Fruit fly (Drosophila melanogaster) whole organism, pupa: ENCODE data around the gene CG4955.

Experiments
- CG10348 ChIP-seq: fragments of 200-800 bp; sonication (Bioruptor generic); IDR thresholded peaks from 2 replicates; pipeline ENCODE4 v1.3.6; 2022; ENCODE audit warnings: missing biosample characterization, missing genetic modification characterization
- CG12605 ChIP-seq: fragments of 200-800 bp; sonication (Bioruptor generic); IDR thresholded peaks from 2 replicates; pipeline ENCODE4 v1.3.6; 2022; ENCODE audit warnings: missing biosample characterization, missing genetic modification characterization
- CG13204 ChIP-seq: fragments of 200-800 bp; sonication (Bioruptor generic); optimal IDR thresholded peaks from 2 replicates; lab custom pipeline; 2018; ENCODE audit warnings: missing biosample characterization, mild to moderate bottlenecking, missing genetic modification characterization, moderate library complexity
- CG14655 ChIP-seq: fragments of 200-800 bp; sonication (Bioruptor generic); optimal IDR thresholded peaks from 3 replicates; lab custom pipeline; 2017; ENCODE audit warnings: mild to moderate bottlenecking, missing biosample characterization, missing genetic modification reagents, missing genetic modification characterization
- CG15710 ChIP-seq: fragments of 200-800 bp; sonication (Bioruptor generic); optimal IDR thresholded peaks from 2 replicates; lab custom pipeline; 2018; ENCODE audit warnings: missing biosample characterization, mild to moderate bottlenecking, missing genetic modification characterization, moderate library complexity
- CG17806 ChIP-seq: fragments of 200-800 bp; sonication (Bioruptor generic); optimal IDR thresholded peaks from 2 replicates; lab custom pipeline; 2018; ENCODE audit warnings: missing biosample characterization, mild to moderate bottlenecking, missing genetic modification characterization, moderate library complexity
- CG32121 ChIP-seq: fragments of 200-800 bp; sonication (Bioruptor generic); IDR thresholded peaks from 2 replicates; pipeline ENCODE4 v1.3.6; 2022; ENCODE audit warnings: missing biosample characterization, missing genetic modification characterization
- CG34367 ChIP-seq: fragments of 200-800 bp; sonication (Bioruptor generic); optimal IDR thresholded peaks from 2 replicates; lab custom pipeline; 2018; ENCODE audit warnings: missing biosample characterization, mild to moderate bottlenecking, missing genetic modification characterization
- CG4496 ChIP-seq: fragments of 200-800 bp; sonication (Bioruptor generic); IDR thresholded peaks from 3 replicates; pipeline ENCODE4 v1.3.6; 2022; ENCODE audit warnings: missing biosample characterization, missing genetic modification characterization
- CG8159 ChIP-seq: fragments of 200-800 bp; sonication (Bioruptor generic); optimal IDR thresholded peaks from 3 replicates; lab custom pipeline; 2018; ENCODE audit warnings: missing biosample characterization, mild to moderate bottlenecking, missing genetic modification characterization, moderate library complexity
- CG8301 ChIP-seq: fragments of 200-800 bp; sonication (Bioruptor generic); optimal IDR thresholded peaks from 2 replicates; lab custom pipeline; 2018; ENCODE audit warnings: missing biosample characterization, mild to moderate bottlenecking, missing genetic modification characterization
- CG9948 ChIP-seq: fragments of 200-800 bp; sonication (Bioruptor generic); optimal IDR thresholded peaks from 2 replicates; lab custom pipeline; 2018; ENCODE audit warnings: missing biosample characterization, mild to moderate bottlenecking, missing genetic modification characterization, moderate library complexity
- D1 ChIP-seq: fragments of 200-800 bp; sonication (Bioruptor generic); optimal IDR thresholded peaks from 2 replicates; lab custom pipeline; 2018; ENCODE audit warnings: missing biosample characterization, mild to moderate bottlenecking, missing genetic modification characterization, moderate library complexity
- EcR ChIP-seq: fragments of 200-800 bp; sonication (Bioruptor generic); optimal IDR thresholded peaks from 3 replicates; lab custom pipeline; 2019; ENCODE audit warnings: missing biosample characterization, missing genetic modification characterization, mild to moderate bottlenecking, moderate library complexity, missing genetic modification reagents
- Ets98B ChIP-seq: fragments of 200-800 bp; sonication (Bioruptor generic); IDR thresholded peaks from 2 replicates; pipeline ENCODE4 v1.3.6; 2022; ENCODE audit warnings: missing biosample characterization, missing genetic modification characterization
- Pif1A ChIP-seq: fragments of 200-800 bp; sonication (Bioruptor generic); optimal IDR thresholded peaks from 3 replicates; lab custom pipeline; 2016; ENCODE audit warnings: missing biosample characterization, missing genetic modification characterization
- Pif1B ChIP-seq: fragments of 200-800 bp; sonication (Bioruptor generic); optimal IDR thresholded peaks from 3 replicates; lab custom pipeline; 2016; ENCODE audit warnings: missing biosample characterization, missing genetic modification characterization
- Snoo ChIP-seq: fragments of 200-800 bp; sonication (Bioruptor generic); optimal IDR thresholded peaks from 3 replicates; lab custom pipeline; 2017; ENCODE audit warnings: missing biosample characterization, mild to moderate bottlenecking, missing genetic modification characterization, inconsistent platforms
- fd96Ca ChIP-seq: fragments of 200-800 bp; sonication (Bioruptor generic); IDR thresholded peaks from 3 replicates; pipeline ENCODE4 v1.3.6; 2022; ENCODE audit warnings: missing biosample characterization, missing genetic modification characterization
- gl ChIP-seq: fragments of 200-800 bp; sonication (Bioruptor generic); optimal IDR thresholded peaks from 2 replicates; lab custom pipeline; 2018; ENCODE audit warnings: missing biosample characterization, mild to moderate bottlenecking, missing genetic modification characterization
- rn ChIP-seq: fragments of 200-800 bp; sonication (Bioruptor generic); IDR thresholded peaks from 2 replicates; pipeline ENCODE4 v1.3.6; 2022; ENCODE audit warnings: missing biosample characterization, missing genetic modification characterization

CG4955 gene

dm6 chrX:17123545-17124203, 42.4 kb downstream of the CG4955 start:
- TF ChIP-seq CG13204 (GFP tag; lab: Kevin White, UChicago), result no peak
- peak; percentile 21 for TF ChIP-seq Snoo (tag; lab: Kevin White, UChicago)
- TF ChIP-seq Pif1A (GFP tag; lab: Kevin White, UChicago), result peak; percentile 43
- TF ChIP-seq CG17806 (tag; lab: Kevin White, UChicago), result peak; percentile 33
- TF ChIP-seq CG12605 (GFP tag; lab: Robert Waterston, UW), result 0 out of 2 replicates have a peak, but pooled peaks have one; percentile 23
- TF ChIP-seq CG4496 (GFP tag; lab: Robert Waterston, UW), result peak; percentile 69; the same call in 2 of the 3 replicates
- TF ChIP-seq CG8159 (tag; lab: Kevin White, UChicago), result peak; percentile 52
- TF ChIP-seq gl (tag; lab: Kevin White, UChicago), result no peak
- no peak for TF ChIP-seq D1 (tag; lab: Kevin White, UChicago)
- TF ChIP-seq CG32121 (GFP tag; lab: Robert Waterston, UW), result peak; percentile 67
- no peak; the same call in 1 of the 2 replicates for TF ChIP-seq CG10348
- peak; percentile 35 for TF ChIP-seq CG8301 (tag; lab: Kevin White, UChicago)
- TF ChIP-seq CG9948, result peak; percentile 22
- peak; percentile 43 for TF ChIP-seq CG14655 (GFP tag; lab: Kevin White, UChicago)
- TF ChIP-seq Ets98B (GFP tag; lab: Robert Waterston, UW), result peak; percentile 42; the same call in 1 of the 2 replicates
- TF ChIP-seq CG15710, result peak; percentile 44
- no peak for TF ChIP-seq EcR (GFP tag; lab: Kevin White, UChicago)
- peak; percentile 40 for TF ChIP-seq Pif1B (GFP tag; lab: Kevin White, UChicago)
- TF ChIP-seq fd96Ca (GFP tag; lab: Robert Waterston, UW), result peak; percentile 25; the same call in 1 of the 3 replicates
- no peak for TF ChIP-seq rn
- no peak for TF ChIP-seq CG34367 (tag; lab: Kevin White, UChicago)

dm6 chrX:17125017-17125821, 44.0 kb downstream of the CG4955 start:
- TF ChIP-seq Pif1A (GFP tag; lab: Kevin White, UChicago) (peak; percentile 32), D1 (tag; lab: Kevin White, UChicago) (no peak), CG10348 (no peak), Ets98B (GFP tag; lab: Robert Waterston, UW) (0 out of 2 replicates have a peak, but pooled peaks have one; percentile 14), CG12605 (GFP tag; lab: Robert Waterston, UW) (peak; percentile 9; the same call in 1 of the 2 replicates), CG17806 (tag; lab: Kevin White, UChicago) (peak; percentile 58), CG8301 (tag; lab: Kevin White, UChicago) (peak; percentile 23), CG14655 (GFP tag; lab: Kevin White, UChicago) (peak; percentile 40), CG34367 (tag; lab: Kevin White, UChicago) (no peak), CG4496 (GFP tag; lab: Robert Waterston, UW) (peak; percentile 18; the same call in 2 of the 3 replicates), Snoo (tag; lab: Kevin White, UChicago) (no peak), CG32121 (GFP tag; lab: Robert Waterston, UW) (peak; percentile 41; the same call in 1 of the 2 replicates), gl (tag; lab: Kevin White, UChicago) (peak; percentile 48), fd96Ca (GFP tag; lab: Robert Waterston, UW) (peak; percentile 37; the same call in 1 of the 3 replicates), EcR (GFP tag; lab: Kevin White, UChicago) (peak; percentile 42), CG8159 (tag; lab: Kevin White, UChicago) (peak; percentile 55), rn (no peak), CG15710 (peak; percentile 23), Pif1B (GFP tag; lab: Kevin White, UChicago) (peak; percentile 46), CG9948 (peak; percentile 20), CG13204 (GFP tag; lab: Kevin White, UChicago) (peak; percentile 19)
- TF ChIP-seq, all 21 proteins: peak for 16

dm6 chrX:17129733-17130466, 48.7 kb downstream of the CG4955 start:
- peak; percentile 17 for TF ChIP-seq Snoo (tag; lab: Kevin White, UChicago)
- TF ChIP-seq Pif1A (GFP tag; lab: Kevin White, UChicago), result peak; percentile 39
- peak; percentile 29 for TF ChIP-seq CG15710
- TF ChIP-seq CG34367 (tag; lab: Kevin White, UChicago), result no peak
- peak; percentile 41 for TF ChIP-seq CG17806 (tag; lab: Kevin White, UChicago)
- TF ChIP-seq CG13204 (GFP tag; lab: Kevin White, UChicago), result no peak
- peak; percentile 9 for TF ChIP-seq D1 (tag; lab: Kevin White, UChicago)
- no peak for TF ChIP-seq CG10348
- TF ChIP-seq gl (tag; lab: Kevin White, UChicago), result no peak
- TF ChIP-seq Pif1B (GFP tag; lab: Kevin White, UChicago), result peak; percentile 52
- TF ChIP-seq CG8301 (tag; lab: Kevin White, UChicago), result peak; percentile 31
- TF ChIP-seq EcR (GFP tag; lab: Kevin White, UChicago), result no peak
- no peak for TF ChIP-seq CG8159 (tag; lab: Kevin White, UChicago)
- no peak for TF ChIP-seq rn
- no peak for TF ChIP-seq CG14655 (GFP tag; lab: Kevin White, UChicago)
- peak; percentile 61; the same call in 1 of the 2 replicates for TF ChIP-seq Ets98B (GFP tag; lab: Robert Waterston, UW)
- TF ChIP-seq CG4496 (GFP tag; lab: Robert Waterston, UW), result peak; percentile 58; the same call in 2 of the 3 replicates
- TF ChIP-seq fd96Ca (GFP tag; lab: Robert Waterston, UW), result no peak
- peak; percentile 23; the same call in 1 of the 2 replicates for TF ChIP-seq CG12605 (GFP tag; lab: Robert Waterston, UW)
- no peak for TF ChIP-seq CG9948
- TF ChIP-seq CG32121 (GFP tag; lab: Robert Waterston, UW), result peak; percentile 62; the same call in 1 of the 2 replicates
